Worm (Caenorhabditis elegans): Measurements from ENCODE around the gene F11A5.17.

- no peak for TF ChIP-seq elt-2 (tag; optimal IDR thresholded peaks at IDR 0.05)
- TF ChIP-seq rnt-1 (tag; optimal IDR thresholded peaks at IDR 0.05): no peak
- TF ChIP-seq fax-1 (tag; optimal IDR thresholded peaks at IDR 0.05): no peak
- no peak for TF ChIP-seq dve-1 (tag; optimal IDR thresholded peaks at IDR 0.05)
- TF ChIP-seq ama-1 (optimal IDR thresholded peaks at IDR 0.05): no peak
- TF ChIP-seq zip-5 (tag; optimal IDR thresholded peaks at IDR 0.05): no peak
- TF ChIP-seq ceh-6 (GFP tag; optimal IDR thresholded peaks at IDR 0.05): no peak
- TF ChIP-seq K02D7.2 (tag; optimal IDR thresholded peaks at IDR 0.05): no peak
- TF ChIP-seq lin-11 (tag; optimal IDR thresholded peaks at IDR 0.05): no peak
- no peak for TF ChIP-seq ceh-22 (tag; optimal IDR thresholded peaks at IDR 0.05)
- TF ChIP-seq sox-4 (tag; optimal IDR thresholded peaks at IDR 0.05): no peak
- TF ChIP-seq fkh-10 (GFP tag; optimal IDR thresholded peaks at IDR 0.05): no peak
- no peak for TF ChIP-seq ahr-1 (tag; optimal IDR thresholded peaks at IDR 0.05)
- no peak for TF ChIP-seq hlh-13 (GFP tag; optimal IDR thresholded peaks at IDR 0.05)
Measured at ce11 chrV:16180350-16180749, 21.5 kb upstream of the F11A5.17 start, which contains the start of gene str-106.
